Fruit fly (Drosophila melanogaster): ENCODE measurements around the gene Dd.

DNA sequence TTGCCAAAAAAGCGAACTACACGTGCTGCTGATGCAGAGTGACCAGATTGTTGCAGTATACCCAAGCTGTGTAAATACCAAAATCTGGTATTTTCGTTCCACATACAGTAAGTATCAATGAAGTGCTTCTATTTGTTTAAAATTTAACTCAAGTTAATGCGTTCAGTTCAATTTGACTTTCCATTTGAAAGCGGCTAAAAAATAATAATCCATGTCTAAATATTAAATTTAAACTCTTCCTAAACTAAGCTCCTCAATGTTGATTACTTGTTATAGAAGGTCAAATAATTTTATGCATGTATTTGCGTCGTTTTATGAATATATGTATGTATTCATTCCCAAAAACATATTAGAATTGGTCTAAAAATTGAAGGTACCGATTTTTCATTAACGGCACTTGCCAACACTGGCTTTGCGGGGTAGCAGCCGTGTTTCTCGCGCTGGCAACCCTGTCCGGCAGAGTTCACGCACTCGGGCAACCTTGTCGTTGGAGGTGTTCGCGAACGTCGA lies 26.0 kb upstream of the Dd start, which contains the start of the genes peng and sol:
- TF ChIP-seq usp (GFP tag; optimal IDR thresholded peaks at IDR 0.05) (no peak), CG8478 (optimal IDR thresholded peaks at IDR 0.05) (no peak), pan (optimal IDR thresholded peaks at IDR 0.05) (no peak), psq (optimal IDR thresholded peaks at IDR 0.05) (no peak), Dll (optimal IDR thresholded peaks at IDR 0.05) (no peak), EcR (GFP tag; optimal IDR thresholded peaks at IDR 0.05) (no peak)
